Fruit fly (Drosophila melanogaster) whole organism, prepupa: ENCODE measurements around the gene CG5254.
A peak's percentile ranks its signal among the peaks of the same experiment; 100 is the strongest.

Experiments used
- CG10631 ChIP-seq: fragments of 200-800 bp; sonication (Bioruptor generic); optimal IDR thresholded peaks from 2 replicates; lab custom pipeline; 2016; ENCODE audit warnings: missing biosample characterization, missing genetic modification characterization
- CG10669 ChIP-seq: fragments of 200-800 bp; sonication (Bioruptor generic); optimal IDR thresholded peaks from 3 replicates; lab custom pipeline; 2018; ENCODE audit warnings: missing biosample characterization, mild to moderate bottlenecking, missing genetic modification characterization, moderate library complexity
- CG15336 ChIP-seq: fragments of 200-800 bp; sonication (Bioruptor generic); IDR thresholded peaks from 2 replicates; pipeline ENCODE4 v1.3.6; 2022; ENCODE audit warnings: missing biosample characterization, missing genetic modification characterization
- CG1621 ChIP-seq: fragments of 200-800 bp; sonication (Bioruptor generic); optimal IDR thresholded peaks from 3 replicates; lab custom pipeline; 2018; ENCODE audit warnings: missing biosample characterization, mild to moderate bottlenecking, missing genetic modification characterization
- CG16779 ChIP-seq: fragments of 200-800 bp; sonication (Bioruptor generic); optimal IDR thresholded peaks from 3 replicates; lab custom pipeline; 2017; ENCODE audit warnings: missing biosample characterization, mild to moderate bottlenecking, missing genetic modification characterization
- CG31627 ChIP-seq: fragments of 200-800 bp; sonication (Bioruptor generic); optimal IDR thresholded peaks from 3 replicates; lab custom pipeline; 2016; ENCODE audit warnings: missing biosample characterization, missing genetic modification characterization
- CG32006 ChIP-seq: fragments of 200-800 bp; sonication (Bioruptor generic); optimal IDR thresholded peaks from 3 replicates; lab custom pipeline; 2017; ENCODE audit warnings: missing biosample characterization, mild to moderate bottlenecking, missing genetic modification characterization
- CG34406 ChIP-seq: fragments of 200-800 bp; sonication (Bioruptor generic); optimal IDR thresholded peaks from 3 replicates; lab custom pipeline; 2016; ENCODE audit warnings: missing biosample characterization, missing genetic modification characterization
- CG3919 ChIP-seq: fragments of 200-800 bp; sonication (Bioruptor generic); optimal IDR thresholded peaks from 3 replicates; lab custom pipeline; 2016; ENCODE audit warnings: missing biosample characterization, missing genetic modification characterization
- CG4318 ChIP-seq: fragments of 200-800 bp; sonication (Bioruptor generic); optimal IDR thresholded peaks from 3 replicates; lab custom pipeline; 2017; ENCODE audit warnings: missing biosample characterization, mild to moderate bottlenecking, missing genetic modification characterization
- CG6163 ChIP-seq: fragments of 200-800 bp; sonication (Bioruptor generic); IDR thresholded peaks from 3 replicates; pipeline ENCODE4 v1.3.6; 2022; ENCODE audit warnings: missing biosample characterization, missing genetic modification characterization
- CG6276 ChIP-seq: fragments of 200-800 bp; sonication (Bioruptor generic); optimal IDR thresholded peaks from 2 replicates; lab custom pipeline; 2017; ENCODE audit warnings: missing biosample characterization, mild to moderate bottlenecking, missing genetic modification characterization
- CG6792 ChIP-seq: fragments of 200-800 bp; sonication (Bioruptor generic); optimal IDR thresholded peaks from 3 replicates; lab custom pipeline; 2016; ENCODE audit warnings: missing biosample characterization, missing genetic modification characterization
- CG6808 ChIP-seq: fragments of 200-800 bp; sonication (Bioruptor generic); optimal IDR thresholded peaks from 3 replicates; lab custom pipeline; 2017; ENCODE audit warnings: missing biosample characterization, missing genetic modification characterization, mild to moderate bottlenecking, moderate library complexity, missing genetic modification reagents
- CG6854 ChIP-seq: fragments of 200-800 bp; sonication (Bioruptor generic); optimal IDR thresholded peaks from 2 replicates; lab custom pipeline; 2017; ENCODE audit warnings: missing biosample characterization, mild to moderate bottlenecking, missing genetic modification characterization
- CG7368 ChIP-seq: fragments of 200-800 bp; sonication (Bioruptor generic); optimal IDR thresholded peaks from 3 replicates; lab custom pipeline; 2016; ENCODE audit warnings: missing biosample characterization, missing genetic modification characterization
- CG8319 ChIP-seq: fragments of 200-800 bp; sonication (Bioruptor generic); optimal IDR thresholded peaks from 3 replicates; lab custom pipeline; 2016; ENCODE audit warnings: missing biosample characterization, missing genetic modification characterization
- Eip75B ChIP-seq: fragments of 200-800 bp; sonication (Bioruptor generic); optimal IDR thresholded peaks from 3 replicates; lab custom pipeline; 2016; ENCODE audit warnings: missing biosample characterization, missing genetic modification characterization
- Eip78C ChIP-seq: fragments of 200-800 bp; sonication (Bioruptor generic); peaks from one replicate; lab custom pipeline; 2016; ENCODE audit warnings: missing biosample characterization, missing genetic modification characterization
- Ets96B ChIP-seq: fragments of 200-800 bp; optimal IDR thresholded peaks from 2 replicates; lab custom pipeline; 2019; ENCODE audit warnings: missing biosample characterization, mild to moderate bottlenecking, missing genetic modification characterization, moderate library complexity
- Hr38 ChIP-seq: sonication (Bioruptor generic); optimal IDR thresholded peaks from 2 replicates; lab custom pipeline; 2016; ENCODE audit warnings: missing biosample characterization, missing genetic modification characterization
- Hr39 ChIP-seq: fragments of 200-800 bp; sonication (Bioruptor generic); optimal IDR thresholded peaks from 2 replicates; lab custom pipeline; 2016; ENCODE audit warnings: missing biosample characterization, missing genetic modification characterization
- Hr4 ChIP-seq: fragments of 200-800 bp; sonication (Bioruptor generic); optimal IDR thresholded peaks from 3 replicates; lab custom pipeline; 2016; ENCODE audit warnings: missing biosample characterization, missing genetic modification characterization
- Met ChIP-seq: fragments of 200-800 bp; sonication (Bioruptor generic); optimal IDR thresholded peaks from 3 replicates; lab custom pipeline; 2016; ENCODE audit warnings: missing biosample characterization, missing genetic modification characterization
- OdsH ChIP-seq: fragments of 200-800 bp; sonication (Bioruptor generic); optimal IDR thresholded peaks from 3 replicates; lab custom pipeline; 2016; ENCODE audit warnings: missing biosample characterization, missing genetic modification characterization
- Smox ChIP-seq: fragments of 200-800 bp; sonication (Bioruptor generic); optimal IDR thresholded peaks from 3 replicates; lab custom pipeline; 2016; ENCODE audit warnings: missing biosample characterization, missing genetic modification characterization
- Sox102F ChIP-seq: fragments of 200-800 bp; sonication (Bioruptor generic); optimal IDR thresholded peaks from 2 replicates; lab custom pipeline; 2016; ENCODE audit warnings: missing biosample characterization, mild to moderate bottlenecking, missing genetic modification characterization
- Sox14 ChIP-seq: fragments of 200-800 bp; sonication (Bioruptor generic); optimal IDR thresholded peaks from 3 replicates; lab custom pipeline; 2016; ENCODE audit warnings: missing biosample characterization, missing genetic modification characterization
- Sox15 ChIP-seq: fragments of 200-800 bp; sonication (Bioruptor generic); optimal IDR thresholded peaks from 3 replicates; lab custom pipeline; 2016; ENCODE audit warnings: missing biosample characterization, missing genetic modification characterization
- acj6 ChIP-seq: fragments of 200-800 bp; sonication (Bioruptor generic); optimal IDR thresholded peaks from 3 replicates; lab custom pipeline; 2016; ENCODE audit warnings: missing biosample characterization, missing genetic modification characterization
- dac ChIP-seq: fragments of 200-800 bp; sonication (Bioruptor generic); optimal IDR thresholded peaks from 2 replicates; lab custom pipeline; 2017; ENCODE audit warnings: missing biosample characterization, mild to moderate bottlenecking, missing genetic modification characterization
- dsx ChIP-seq: fragments of 200-800 bp; optimal IDR thresholded peaks from 3 replicates; lab custom pipeline; 2019; ENCODE audit warnings: missing biosample characterization, mild to moderate bottlenecking, missing genetic modification characterization, moderate library complexity; ENCODE audit not compliant: poor library complexity, severe bottlenecking
- esn ChIP-seq: fragments of 200-800 bp; sonication (Bioruptor generic); optimal IDR thresholded peaks from 2 replicates; lab custom pipeline; 2016; ENCODE audit warnings: missing biosample characterization, mild to moderate bottlenecking, missing genetic modification characterization, moderate library complexity
- spab ChIP-seq: fragments of 200-800 bp; sonication (Bioruptor generic); optimal IDR thresholded peaks from 2 replicates; lab custom pipeline; 2017; ENCODE audit warnings: missing biosample characterization, mild to moderate bottlenecking, missing genetic modification characterization, missing genetic modification reagents
- svp ChIP-seq: fragments of 200-800 bp; sonication (Bioruptor generic); peaks from one replicate; lab custom pipeline; 2016; ENCODE audit warnings: missing biosample characterization, missing genetic modification characterization
- vri ChIP-seq: fragments of 200-800 bp; sonication (Bioruptor generic); optimal IDR thresholded peaks from 3 replicates; lab custom pipeline; 2016; ENCODE audit warnings: missing biosample characterization, mild to moderate bottlenecking, missing genetic modification characterization

The CG5254 gene

DNA sequence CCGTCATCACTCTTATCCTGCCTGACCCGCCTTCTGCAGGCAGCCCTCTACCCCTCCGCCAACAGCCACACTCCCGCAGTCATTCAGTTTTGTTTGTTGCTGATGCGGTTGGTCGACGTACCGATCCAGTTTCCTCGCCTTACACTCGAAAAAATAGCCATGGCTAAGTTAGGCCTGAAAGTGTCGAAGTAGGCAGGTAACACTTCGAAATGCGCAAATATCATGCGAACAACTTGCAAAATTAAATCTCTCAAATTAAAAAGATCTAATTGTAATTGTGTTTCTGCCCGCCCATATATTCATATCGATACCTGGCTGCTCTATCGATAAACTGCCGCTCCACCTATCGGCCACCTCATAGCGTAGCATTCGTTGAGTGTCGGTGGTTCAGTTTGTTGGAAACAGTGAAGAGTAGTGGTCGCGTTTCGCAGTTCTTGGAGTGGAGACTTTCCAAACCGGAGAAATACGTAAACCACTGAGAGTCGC is 19.5 kb downstream of the CG5254 start, which contains the start of gene fz3 (continued):
- TF ChIP-seq Ets96B (tag; lab: Kevin White, UChicago), result peak; percentile 70
- TF ChIP-seq Sox15 (GFP tag; lab: Kevin White, UChicago), result no peak
- TF ChIP-seq CG6854 (GFP tag; lab: Kevin White, UChicago), result peak; percentile 60
- peak; percentile 55 for TF ChIP-seq Hr4
- TF ChIP-seq vri (GFP tag; lab: Kevin White, UChicago), result peak; percentile 76
- peak; percentile 64 for TF ChIP-seq CG32006
- TF ChIP-seq CG6163 (GFP tag; lab: Robert Waterston, UW), result peak; percentile 80
- TF ChIP-seq dsx (GFP tag; lab: Kevin White, UChicago), result peak; percentile 73
- peak; percentile 31 for TF ChIP-seq CG8319 (GFP tag; lab: Kevin White, UChicago)
- TF ChIP-seq CG34406 (GFP tag; lab: Kevin White, UChicago), result peak; percentile 65
- peak; percentile 86 for TF ChIP-seq Sox102F (GFP tag; lab: Kevin White, UChicago)
- TF ChIP-seq svp (GFP tag; lab: Kevin White, UChicago), result peak; percentile 89
- TF ChIP-seq acj6 (GFP tag; lab: Kevin White, UChicago), result peak; percentile 59
- TF ChIP-seq Hr38 (GFP tag; lab: Kevin White, UChicago), result no peak
- peak; percentile 62 for TF ChIP-seq dac
- peak; percentile 28 for TF ChIP-seq CG4318 (GFP tag; lab: Kevin White, UChicago)
- peak; percentile 76 for TF ChIP-seq CG3919 (GFP tag; lab: Kevin White, UChicago)
- peak; percentile 72 for TF ChIP-seq CG1621 (tag; lab: Kevin White, UChicago)
- peak; percentile 61 for TF ChIP-seq CG31627 (GFP tag; lab: Kevin White, UChicago)
- peak; percentile 70 for TF ChIP-seq OdsH (GFP tag; lab: Kevin White, UChicago)
- peak; percentile 80 for TF ChIP-seq Eip75B
- peak; percentile 24 for TF ChIP-seq CG16779 (tag; lab: Kevin White, UChicago)
- peak; percentile 58 for TF ChIP-seq CG6276 (GFP tag; lab: Kevin White, UChicago)
- peak; percentile 62 for TF ChIP-seq CG7368 (GFP tag; lab: Kevin White, UChicago)
- TF ChIP-seq, all 60 proteins: peak for 53

dm6 chrX:771431-772064 is 21.4 kb downstream of the CG5254 start:
- TF ChIP-seq CG1621 (tag; lab: Kevin White, UChicago) (peak; percentile 8), Hr4 (no peak), CG8319 (GFP tag; lab: Kevin White, UChicago) (no peak), Sox14 (no peak), CG6808 (no peak), CG10669 (GFP tag; lab: Kevin White, UChicago) (peak; percentile 7), Ets96B (tag; lab: Kevin White, UChicago) (peak; percentile 3), CG10631 (GFP tag; lab: Kevin White, UChicago) (peak; percentile 10), spab (GFP tag; lab: Kevin White, UChicago) (no peak), Smox (GFP tag; lab: Kevin White, UChicago) (no peak), CG15336 (GFP tag; lab: Robert Waterston, UW) (no peak), Eip75B (peak; percentile 0), svp (GFP tag; lab: Kevin White, UChicago) (peak; percentile 19), CG6163 (GFP tag; lab: Robert Waterston, UW) (0 out of 3 replicates have a peak, but pooled peaks have one; percentile 31), CG31627 (GFP tag; lab: Kevin White, UChicago) (peak; percentile 4), esn (GFP tag; lab: Kevin White, UChicago) (peak; percentile 18), CG3919 (GFP tag; lab: Kevin White, UChicago) (peak; percentile 19), acj6 (GFP tag; lab: Kevin White, UChicago) (peak; percentile 2), Eip78C (GFP tag; lab: Kevin White, UChicago) (peak; percentile 53), Hr39 (peak; percentile 13), Met (GFP tag; lab: Kevin White, UChicago) (peak; percentile 13), CG6792 (GFP tag; lab: Kevin White, UChicago) (peak; percentile 3)
